Worm (Caenorhabditis elegans) whole organism, late embryonic: ENCODE data around the gene smex-2.

ENCODE experiments used
- F13H6.1 ChIP-seq: sonication (generic microtip); optimal IDR thresholded peaks from 2 replicates; lab custom pipeline; 2016; ENCODE audit warnings: missing genetic modification characterization, missing compliant biosample characterization
- ceh-14 ChIP-seq: sonication (generic microtip); optimal IDR thresholded peaks from 2 replicates; lab custom pipeline; 2016; ENCODE audit warnings: missing genotype, missing genetic modification characterization, missing compliant biosample characterization
- ceh-18 ChIP-seq: sonication (generic microtip); optimal IDR thresholded peaks from 2 replicates; lab custom pipeline; 2016; ENCODE audit warnings: missing genetic modification characterization, missing compliant biosample characterization
- ceh-19 ChIP-seq: fragments of 200-800 bp; sonication (Bioruptor generic); optimal IDR thresholded peaks from 2 replicates; lab custom pipeline; 2018; ENCODE audit warnings: mild to moderate bottlenecking, missing genetic modification characterization, missing compliant biosample characterization
- ceh-2 ChIP-seq: sonication (generic microtip); optimal IDR thresholded peaks from 2 replicates; lab custom pipeline; 2016; ENCODE audit warnings: missing genotype, missing genetic modification characterization, missing compliant biosample characterization
- ceh-24 ChIP-seq: sonication (generic microtip); optimal IDR thresholded peaks from 2 replicates; lab custom pipeline; 2016; ENCODE audit warnings: mild to moderate bottlenecking, missing genetic modification characterization, missing compliant biosample characterization
- ceh-31 ChIP-seq: sonication (generic microtip); optimal IDR thresholded peaks from 2 replicates; lab custom pipeline; 2016; ENCODE audit warnings: missing genetic modification characterization, missing compliant biosample characterization
- ceh-34 ChIP-seq: sonication (generic microtip); optimal IDR thresholded peaks from 2 replicates; lab custom pipeline; 2016; ENCODE audit warnings: mild to moderate bottlenecking, missing genetic modification characterization, missing compliant biosample characterization
- ceh-45 ChIP-seq: fragments of 200-800 bp; sonication (Bioruptor generic); IDR thresholded peaks from 2 replicates; pipeline ENCODE4 v1.3.6; 2022; ENCODE audit warnings: missing genetic modification reagents, missing genetic modification characterization, missing compliant biosample characterization
- ceh-6 ChIP-seq: fragments of 200-800 bp; sonication (Bioruptor generic); optimal IDR thresholded peaks from 2 replicates; lab custom pipeline; 2018; ENCODE audit warnings: mild to moderate bottlenecking, missing genetic modification characterization, missing compliant biosample characterization
- che-1 ChIP-seq: sonication (generic microtip); optimal IDR thresholded peaks from 2 replicates; lab custom pipeline; 2016; ENCODE audit warnings: mild to moderate bottlenecking, missing genetic modification characterization, missing compliant biosample characterization
- dmd-4 ChIP-seq: sonication (generic microtip); optimal IDR thresholded peaks from 2 replicates; lab custom pipeline; 2016; ENCODE audit warnings: borderline replicate concordance, missing genetic modification characterization, missing compliant biosample characterization
- dve-1 ChIP-seq: sonication (generic microtip); optimal IDR thresholded peaks from 2 replicates; lab custom pipeline; 2017; ENCODE audit warnings: antibody characterized with exemption, mild to moderate bottlenecking, missing genetic modification characterization, missing compliant biosample characterization
- ets-4 ChIP-seq: sonication (generic microtip); optimal IDR thresholded peaks from 2 replicates; lab custom pipeline; 2016; ENCODE audit warnings: missing genetic modification characterization, missing compliant biosample characterization
- fax-1 ChIP-seq: sonication (generic microtip); optimal IDR thresholded peaks from 2 replicates; lab custom pipeline; 2016; ENCODE audit warnings: missing genotype, missing genetic modification characterization, missing compliant biosample characterization
- fkh-10 ChIP-seq: fragments of 150-350 bp; optimal IDR thresholded peaks from 2 replicates; lab custom pipeline; 2014; ENCODE audit warnings: missing biosample characterization, missing genetic modification reagents, missing genetic modification characterization
- hlh-8 ChIP-seq: sonication (generic microtip); optimal IDR thresholded peaks from 2 replicates; lab custom pipeline; 2016; ENCODE audit warnings: missing genotype, missing genetic modification characterization, missing compliant biosample characterization
- lin-11 ChIP-seq: fragments of 200-800 bp; sonication (Bioruptor generic); optimal IDR thresholded peaks from 2 replicates; lab custom pipeline; 2018; ENCODE audit warnings: mild to moderate bottlenecking, missing genetic modification characterization, missing compliant biosample characterization
- madf-2 ChIP-seq: sonication (generic microtip); optimal IDR thresholded peaks from 2 replicates; lab custom pipeline; 2017; ENCODE audit warnings: missing genetic modification characterization, missing compliant biosample characterization
- mec-3 ChIP-seq: sonication (generic microtip); optimal IDR thresholded peaks from 2 replicates; lab custom pipeline; 2016; ENCODE audit warnings: borderline replicate concordance, missing genetic modification characterization, missing compliant biosample characterization
- nhr-11 ChIP-seq: fragments of 150-350 bp; optimal IDR thresholded peaks from 2 replicates; lab custom pipeline; 2014; ENCODE audit warnings: missing biosample characterization, missing genetic modification characterization
- nhr-232 ChIP-seq: sonication (generic microtip); optimal IDR thresholded peaks from 2 replicates; lab custom pipeline; 2016; ENCODE audit warnings: missing genetic modification characterization, missing compliant biosample characterization
- pag-3 ChIP-seq: sonication (generic microtip); optimal IDR thresholded peaks from 2 replicates; lab custom pipeline; 2016; ENCODE audit warnings: missing compliant biosample characterization, missing genetic modification characterization, borderline replicate concordance
- pat-9 ChIP-seq: fragments of 200-800 bp; sonication (Bioruptor generic); optimal IDR thresholded peaks from 2 replicates; lab custom pipeline; 2018; ENCODE audit warnings: mild to moderate bottlenecking, missing genetic modification characterization, moderate library complexity, missing compliant biosample characterization
- pha-4 ChIP-seq: fragments of 150-350 bp; optimal IDR thresholded peaks from 2 replicates; lab custom pipeline; 2018; ENCODE audit warnings: missing biosample characterization, missing genetic modification reagents, missing genetic modification characterization
- pros-1 ChIP-seq: fragments of 150-350 bp; optimal IDR thresholded peaks from 2 replicates; lab custom pipeline; 2014; ENCODE audit warnings: missing biosample characterization, missing genetic modification reagents, missing genetic modification characterization
- ref-2 ChIP-seq: sonication (generic microtip); optimal IDR thresholded peaks from 2 replicates; lab custom pipeline; 2016; ENCODE audit warnings: missing genetic modification characterization, missing compliant biosample characterization
- rnt-1 ChIP-seq: sonication (generic microtip); optimal IDR thresholded peaks from 2 replicates; lab custom pipeline; 2016; ENCODE audit warnings: missing genetic modification characterization, missing compliant biosample characterization
- sox-4 ChIP-seq: sonication (generic microtip); optimal IDR thresholded peaks from 2 replicates; lab custom pipeline; 2017; ENCODE audit warnings: mild to moderate bottlenecking, missing genetic modification characterization, inconsistent platforms, missing compliant biosample characterization
- tbx-2 ChIP-seq: sonication (generic microtip); optimal IDR thresholded peaks from 2 replicates; lab custom pipeline; 2016; ENCODE audit warnings: missing genetic modification characterization, missing compliant biosample characterization
- tbx-7 ChIP-seq: sonication (generic microtip); optimal IDR thresholded peaks from 2 replicates; lab custom pipeline; 2016; ENCODE audit warnings: missing genotype, missing genetic modification characterization, missing compliant biosample characterization
- ttx-3 ChIP-seq: sonication (generic microtip); optimal IDR thresholded peaks from 2 replicates; lab custom pipeline; 2016; ENCODE audit warnings: missing genetic modification reagents, missing genetic modification characterization, missing compliant biosample characterization
- unc-3 ChIP-seq, 2 experiments: fragments of 200-800 bp in 1 of 2; sonication (Bioruptor generic) in 1 of 2; sonication (generic microtip) in 1 of 2; conservative IDR thresholded peaks in 1 of 2; optimal IDR thresholded peaks in 1 of 2; 2 replicates each; pipeline versions ENCODE4 v1.3.6 to Lab custom; 2016 to 2022; ENCODE audit warnings: missing compliant biosample characterization in 2 of 2, missing genetic modification characterization in 2 of 2, missing genetic modification reagents in 1 of 2
- unc-55 ChIP-seq: sonication (generic microtip); optimal IDR thresholded peaks from 2 replicates; lab custom pipeline; 2017; ENCODE audit warnings: missing biosample characterization, missing genetic modification reagents, missing genetic modification characterization
- unc-86 ChIP-seq: sonication (generic microtip); optimal IDR thresholded peaks from 2 replicates; lab custom pipeline; 2016; ENCODE audit warnings: missing genetic modification characterization, missing compliant biosample characterization
- zip-5 ChIP-seq: sonication (generic microtip); optimal IDR thresholded peaks from 2 replicates; lab custom pipeline; 2016; ENCODE audit warnings: missing genetic modification characterization, missing compliant biosample characterization

The smex-2 gene

DNA sequence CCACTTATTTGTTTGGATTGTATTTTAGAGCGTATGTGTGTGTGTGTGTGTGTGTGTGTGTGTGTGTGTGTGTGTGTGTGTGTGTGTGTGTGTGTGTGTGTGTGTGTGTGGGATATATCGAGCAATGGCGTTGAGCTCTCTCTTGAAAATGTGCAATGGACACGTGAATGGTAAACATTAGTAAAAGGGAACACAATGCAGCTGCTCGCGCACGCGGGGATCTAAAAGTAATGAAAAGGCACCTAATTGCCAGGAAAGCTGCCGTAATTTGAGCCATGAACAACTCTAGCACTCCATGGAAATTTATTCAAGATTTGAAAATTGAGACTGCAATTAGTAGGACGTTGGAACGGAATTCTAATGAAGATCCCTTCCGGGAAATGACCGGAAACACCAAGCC is 4.0 kb upstream of the smex-2 start (continued):
- TF ChIP-seq che-1 (tag; lab: Kevin White, UChicago) (no peak), zip-5 (tag; lab: Kevin White, UChicago) (no peak), unc-55 (no peak), tbx-7 (tag; lab: Kevin White, UChicago) (no peak), fkh-10 (GFP tag; lab: Kevin White, UChicago) (no peak), dve-1 (tag; lab: Kevin White, UChicago) (no peak), ceh-31 (tag; lab: Kevin White, UChicago) (peak; percentile 56), ceh-34 (peak; percentile 83), unc-86 (tag; lab: Kevin White, UChicago) (no peak), sox-4 (tag; lab: Kevin White, UChicago) (peak; percentile 4), ceh-2 (tag; lab: Kevin White, UChicago) (peak; percentile 58), ceh-45 (GFP tag; lab: Robert Waterston, UW) (no peak), unc-3 (GFP tag; conservative IDR thresholded peaks at IDR 0.05; lab: Robert Waterston, UW) (no peak), unc-3 (tag; optimal IDR thresholded peaks at IDR 0.05; lab: Kevin White, UChicago) (no peak), pat-9 (tag; lab: Kevin White, UChicago) (no peak), tbx-2 (peak; percentile 12), mec-3 (tag; lab: Kevin White, UChicago) (no peak), dmd-4 (no peak), ref-2 (tag; lab: Kevin White, UChicago) (peak; percentile 29)

DNA sequence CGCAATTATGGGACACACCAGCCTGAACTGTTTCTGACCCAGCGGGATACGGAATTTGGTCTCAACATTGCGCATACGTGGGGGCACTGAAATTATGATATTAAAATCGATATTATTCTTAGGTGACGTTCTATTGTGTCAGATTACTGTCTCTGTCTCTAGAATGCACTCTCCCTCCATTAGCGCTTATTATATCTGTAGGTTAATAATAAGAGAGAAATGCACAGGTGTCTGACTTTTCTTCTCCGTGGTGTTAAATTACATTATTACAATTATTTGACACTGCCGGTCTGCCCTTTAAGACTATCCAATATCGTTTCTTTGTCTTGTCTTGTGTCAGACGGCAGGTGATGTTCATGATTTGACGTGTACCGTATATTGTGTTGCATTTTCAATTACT is 3.4 kb upstream of the smex-2 start:
- TF ChIP-seq ets-4 = no peak
- peak; percentile 86 for TF ChIP-seq ceh-34

DNA sequence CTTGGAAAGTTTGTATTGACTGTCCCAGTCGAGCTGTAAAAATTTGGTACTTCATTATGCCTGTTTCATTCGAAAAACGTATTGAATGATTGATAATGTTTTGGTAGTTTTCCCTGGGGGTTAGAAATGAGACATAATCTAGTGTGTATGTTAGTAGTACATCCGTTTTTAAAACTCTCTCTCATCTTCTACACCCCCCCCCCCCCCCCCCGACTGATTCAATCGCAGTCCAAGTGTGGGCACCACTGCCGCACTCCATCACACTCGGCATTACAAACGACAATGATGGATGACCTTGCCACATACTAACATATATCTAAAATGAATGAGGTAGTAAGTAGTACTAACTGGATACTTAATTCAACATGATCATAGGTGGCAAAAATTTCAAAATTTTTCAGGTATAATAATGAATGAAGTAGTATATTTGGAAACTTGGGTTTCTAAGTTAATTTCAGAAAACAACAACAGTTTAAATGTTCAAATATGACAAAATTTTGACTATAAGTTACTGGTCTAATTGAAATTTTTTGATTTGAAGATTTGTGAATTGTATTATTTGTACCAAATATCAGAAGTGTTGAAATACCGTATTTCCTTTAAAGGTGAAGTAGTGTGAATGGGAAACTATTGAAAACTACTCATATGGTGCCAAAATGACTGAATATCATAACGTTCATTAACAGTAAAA is 2.3 kb upstream of the smex-2 start:
- TF ChIP-seq madf-2 (tag; lab: Kevin White, UChicago) (no peak), pag-3 (tag; lab: Kevin White, UChicago) (no peak), nhr-11 (tag; lab: Kevin White, UChicago) (no peak), rnt-1 (tag; lab: Kevin White, UChicago) (no peak), ceh-18 (tag; lab: Kevin White, UChicago) (no peak), fax-1 (tag; lab: Kevin White, UChicago) (no peak), ceh-24 (tag; lab: Kevin White, UChicago) (no peak), ceh-14 (tag; lab: Kevin White, UChicago) (no peak), fkh-10 (GFP tag; lab: Kevin White, UChicago) (no peak), unc-3 (GFP tag; conservative IDR thresholded peaks at IDR 0.05; lab: Robert Waterston, UW) (no peak), unc-3 (tag; optimal IDR thresholded peaks at IDR 0.05; lab: Kevin White, UChicago) (no peak), tbx-7 (tag; lab: Kevin White, UChicago) (no peak), ceh-19 (GFP tag; lab: Kevin White, UChicago) (no peak)
- TF ChIP-seq, all 69 proteins: peak for 0

DNA sequence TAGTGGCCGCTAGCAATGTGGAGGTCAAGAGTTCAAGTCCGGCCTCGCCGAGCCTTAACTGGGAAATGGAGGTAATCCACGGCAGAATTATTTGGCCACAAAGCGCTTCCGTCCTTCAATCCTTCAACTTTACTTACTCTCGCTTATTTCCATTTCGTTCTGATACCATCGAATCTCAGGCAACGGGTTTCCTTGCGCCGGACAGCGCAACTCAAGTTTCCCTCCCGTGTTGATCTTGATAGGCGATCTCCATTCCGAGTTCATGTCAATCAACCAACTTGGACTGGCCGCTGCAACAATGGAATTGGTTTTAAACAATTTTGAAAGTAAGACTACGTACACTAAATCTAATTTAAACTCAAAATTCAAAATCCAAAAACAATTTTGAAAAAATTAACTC is 1.6 kb upstream of the smex-2 start:
- TF ChIP-seq ref-2 (tag; lab: Kevin White, UChicago) = no peak
- TF ChIP-seq ceh-6 (GFP tag; lab: Kevin White, UChicago) = no peak
- TF ChIP-seq pha-4 (tag; lab: Kevin White, UChicago) = no peak
- TF ChIP-seq zip-5 (tag; lab: Kevin White, UChicago) = no peak
- TF ChIP-seq hlh-8 (tag; lab: Kevin White, UChicago) = no peak
- TF ChIP-seq ceh-18 (tag; lab: Kevin White, UChicago) = no peak
- no peak for TF ChIP-seq pros-1 (tag; lab: Kevin White, UChicago)
- no peak for TF ChIP-seq F13H6.1 (tag; lab: Kevin White, UChicago)
- TF ChIP-seq ceh-31 (tag; lab: Kevin White, UChicago) = no peak
- TF ChIP-seq ceh-45 (GFP tag; lab: Robert Waterston, UW) = no peak
- no peak for TF ChIP-seq lin-11 (tag; lab: Kevin White, UChicago)
- TF ChIP-seq nhr-232 (tag; lab: Kevin White, UChicago) = no peak
- TF ChIP-seq ttx-3 (tag; lab: Kevin White, UChicago) = no peak
